Fruit fly (Drosophila melanogaster) whole organism, prepupa: ENCODE results near the gene Ir93a.

Source experiments
- Blimp-1 ChIP-seq: fragments of 200-800 bp; sonication (Bioruptor generic); optimal IDR thresholded peaks from 3 replicates; lab custom pipeline; 2017; ENCODE audit warnings: missing biosample characterization, missing genetic modification characterization, mild to moderate bottlenecking, moderate library complexity, missing genetic modification reagents
- CG11762 ChIP-seq: fragments of 200-800 bp; sonication (Bioruptor generic); optimal IDR thresholded peaks from 3 replicates; lab custom pipeline; 2016; ENCODE audit warnings: missing biosample characterization, missing genetic modification characterization; ENCODE audit not compliant: insufficient read depth
- CG11902 ChIP-seq: fragments of 200-800 bp; sonication (Bioruptor generic); optimal IDR thresholded peaks from 3 replicates; lab custom pipeline; 2016; ENCODE audit warnings: missing biosample characterization, missing genetic modification characterization
- CG16779 ChIP-seq: fragments of 200-800 bp; sonication (Bioruptor generic); optimal IDR thresholded peaks from 3 replicates; lab custom pipeline; 2017; ENCODE audit warnings: missing biosample characterization, mild to moderate bottlenecking, missing genetic modification characterization
- CG3032 ChIP-seq: fragments of 200-800 bp; optimal IDR thresholded peaks from 2 replicates; lab custom pipeline; 2019; ENCODE audit warnings: missing biosample characterization, mild to moderate bottlenecking, missing genetic modification characterization, moderate library complexity
- CG31627 ChIP-seq: fragments of 200-800 bp; sonication (Bioruptor generic); optimal IDR thresholded peaks from 3 replicates; lab custom pipeline; 2016; ENCODE audit warnings: missing biosample characterization, missing genetic modification characterization
- CG32006 ChIP-seq: fragments of 200-800 bp; sonication (Bioruptor generic); optimal IDR thresholded peaks from 3 replicates; lab custom pipeline; 2017; ENCODE audit warnings: missing biosample characterization, mild to moderate bottlenecking, missing genetic modification characterization
- CG6792 ChIP-seq: fragments of 200-800 bp; sonication (Bioruptor generic); optimal IDR thresholded peaks from 3 replicates; lab custom pipeline; 2016; ENCODE audit warnings: missing biosample characterization, missing genetic modification characterization
- CG6808 ChIP-seq: fragments of 200-800 bp; sonication (Bioruptor generic); optimal IDR thresholded peaks from 3 replicates; lab custom pipeline; 2017; ENCODE audit warnings: missing biosample characterization, missing genetic modification characterization, mild to moderate bottlenecking, moderate library complexity, missing genetic modification reagents
- CG8119 ChIP-seq: fragments of 200-800 bp; sonication (Bioruptor generic); IDR thresholded peaks from 3 replicates; pipeline ENCODE4 v1.3.6; 2022; ENCODE audit warnings: missing biosample characterization, missing genetic modification characterization
- CG8319 ChIP-seq: fragments of 200-800 bp; sonication (Bioruptor generic); optimal IDR thresholded peaks from 3 replicates; lab custom pipeline; 2016; ENCODE audit warnings: missing biosample characterization, missing genetic modification characterization
- Eip75B ChIP-seq: fragments of 200-800 bp; sonication (Bioruptor generic); optimal IDR thresholded peaks from 3 replicates; lab custom pipeline; 2016; ENCODE audit warnings: missing biosample characterization, missing genetic modification characterization
- Eip78C ChIP-seq: fragments of 200-800 bp; sonication (Bioruptor generic); peaks from one replicate; lab custom pipeline; 2016; ENCODE audit warnings: missing biosample characterization, missing genetic modification characterization
- Eip93F ChIP-seq: fragments of 200-800 bp; sonication (Bioruptor generic); optimal IDR thresholded peaks from 2 replicates; lab custom pipeline; 2016; ENCODE audit warnings: missing biosample characterization, mild to moderate bottlenecking, missing genetic modification characterization
- Ets96B ChIP-seq: fragments of 200-800 bp; optimal IDR thresholded peaks from 2 replicates; lab custom pipeline; 2019; ENCODE audit warnings: missing biosample characterization, mild to moderate bottlenecking, missing genetic modification characterization, moderate library complexity
- Hr4 ChIP-seq: fragments of 200-800 bp; sonication (Bioruptor generic); optimal IDR thresholded peaks from 3 replicates; lab custom pipeline; 2016; ENCODE audit warnings: missing biosample characterization, missing genetic modification characterization
- Met ChIP-seq: fragments of 200-800 bp; sonication (Bioruptor generic); optimal IDR thresholded peaks from 3 replicates; lab custom pipeline; 2016; ENCODE audit warnings: missing biosample characterization, missing genetic modification characterization
- Smox ChIP-seq: fragments of 200-800 bp; sonication (Bioruptor generic); optimal IDR thresholded peaks from 3 replicates; lab custom pipeline; 2016; ENCODE audit warnings: missing biosample characterization, missing genetic modification characterization
- achi ChIP-seq: fragments of 200-800 bp; sonication (Bioruptor generic); optimal IDR thresholded peaks from 3 replicates; lab custom pipeline; 2016; ENCODE audit warnings: missing biosample characterization, missing genetic modification characterization
- acj6 ChIP-seq: fragments of 200-800 bp; sonication (Bioruptor generic); optimal IDR thresholded peaks from 3 replicates; lab custom pipeline; 2016; ENCODE audit warnings: missing biosample characterization, missing genetic modification characterization
- cyc ChIP-seq: fragments of 200-800 bp; sonication (Bioruptor generic); optimal IDR thresholded peaks from 3 replicates; lab custom pipeline; 2016; ENCODE audit warnings: missing biosample characterization, missing genetic modification characterization
- dac ChIP-seq: fragments of 200-800 bp; sonication (Bioruptor generic); optimal IDR thresholded peaks from 2 replicates; lab custom pipeline; 2017; ENCODE audit warnings: missing biosample characterization, mild to moderate bottlenecking, missing genetic modification characterization
- eg ChIP-seq: fragments of 200-800 bp; sonication (Bioruptor generic); IDR thresholded peaks from 3 replicates; pipeline ENCODE4 v1.3.6; 2022; ENCODE audit warnings: missing biosample characterization, missing genetic modification characterization
- esn ChIP-seq: fragments of 200-800 bp; sonication (Bioruptor generic); optimal IDR thresholded peaks from 2 replicates; lab custom pipeline; 2016; ENCODE audit warnings: missing biosample characterization, mild to moderate bottlenecking, missing genetic modification characterization, moderate library complexity
- fd85E ChIP-seq: fragments of 200-800 bp; sonication (Bioruptor generic); optimal IDR thresholded peaks from 3 replicates; lab custom pipeline; 2016; ENCODE audit warnings: missing biosample characterization, missing genetic modification characterization
- fkh ChIP-seq: fragments of 200-800 bp; sonication (Bioruptor generic); optimal IDR thresholded peaks from 3 replicates; lab custom pipeline; 2017; ENCODE audit warnings: missing biosample characterization, mild to moderate bottlenecking, missing genetic modification characterization, moderate library complexity
- lz ChIP-seq: fragments of 200-800 bp; sonication (Bioruptor generic); optimal IDR thresholded peaks from 3 replicates; lab custom pipeline; 2016; ENCODE audit warnings: missing biosample characterization, missing genetic modification characterization
- pdm3 ChIP-seq: fragments of 200-800 bp; sonication (Bioruptor generic); optimal IDR thresholded peaks from 3 replicates; lab custom pipeline; 2016; ENCODE audit warnings: missing biosample characterization, missing genetic modification characterization
- spab ChIP-seq: fragments of 200-800 bp; sonication (Bioruptor generic); optimal IDR thresholded peaks from 2 replicates; lab custom pipeline; 2017; ENCODE audit warnings: missing biosample characterization, mild to moderate bottlenecking, missing genetic modification characterization, missing genetic modification reagents
- ss ChIP-seq, 2 experiments: fragments of 200-800 bp; sonication (Bioruptor generic); optimal IDR thresholded peaks; 2 replicates in 1 of 2; 3 replicates in 1 of 2; lab custom pipeline; 2017 to 2018; ENCODE audit warnings: mild to moderate bottlenecking in 2 of 2, missing biosample characterization in 2 of 2, missing genetic modification characterization in 2 of 2, moderate library complexity in 1 of 2
- topi ChIP-seq: fragments of 200-800 bp; sonication (Bioruptor generic); optimal IDR thresholded peaks from 3 replicates; lab custom pipeline; 2016; ENCODE audit warnings: missing biosample characterization, missing genetic modification characterization
- vri ChIP-seq: fragments of 200-800 bp; sonication (Bioruptor generic); optimal IDR thresholded peaks from 3 replicates; lab custom pipeline; 2016; ENCODE audit warnings: missing biosample characterization, mild to moderate bottlenecking, missing genetic modification characterization

The Ir93a gene

DNA sequence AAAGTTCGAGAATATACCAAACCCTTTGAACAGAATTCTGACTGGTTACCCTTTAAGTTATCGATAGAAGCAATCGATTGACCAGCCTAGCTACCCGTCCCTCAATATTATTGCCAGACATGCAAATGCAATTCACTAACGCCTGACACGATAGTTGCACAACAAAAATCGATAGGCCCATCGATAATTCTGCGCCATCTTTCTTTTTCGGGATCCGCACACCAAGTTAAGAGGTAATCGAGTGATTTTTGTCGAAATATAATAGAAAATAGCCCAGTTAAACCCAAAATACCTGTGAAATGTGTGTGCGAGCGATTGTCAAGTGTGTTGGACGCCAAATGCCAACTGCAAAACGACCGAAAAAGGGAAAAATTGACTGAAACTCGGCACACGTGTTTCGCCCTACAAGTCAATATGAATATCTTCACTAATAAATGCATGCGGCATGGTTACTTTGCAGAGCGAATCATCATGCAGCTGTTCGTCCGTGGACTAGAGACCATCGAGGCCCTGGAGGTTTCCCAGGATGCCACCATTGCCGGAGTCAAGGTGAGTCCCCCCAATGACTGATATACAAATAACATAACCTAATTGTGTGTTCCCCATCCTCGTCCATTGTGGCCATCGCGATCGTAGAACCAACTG, 9.2 kb downstream of the Ir93a start, which contains the start of gene RpS30:
Gene RpS30, plus strand, starts transcription at position 122 of the 645 bp plus-strand sequence.
- TF ChIP-seq CG11762 (GFP tag; lab: Kevin White, UChicago) (no peak), Eip78C (peak; percentile 18), Smox (peak; percentile 0), CG31627 (GFP tag; lab: Kevin White, UChicago) (peak; percentile 11), CG3032 (tag; lab: Kevin White, UChicago) (peak; percentile 30), lz (peak; percentile 44), topi (GFP tag; lab: Kevin White, UChicago) (no peak), esn (GFP tag; lab: Kevin White, UChicago) (peak; percentile 43)

DNA sequence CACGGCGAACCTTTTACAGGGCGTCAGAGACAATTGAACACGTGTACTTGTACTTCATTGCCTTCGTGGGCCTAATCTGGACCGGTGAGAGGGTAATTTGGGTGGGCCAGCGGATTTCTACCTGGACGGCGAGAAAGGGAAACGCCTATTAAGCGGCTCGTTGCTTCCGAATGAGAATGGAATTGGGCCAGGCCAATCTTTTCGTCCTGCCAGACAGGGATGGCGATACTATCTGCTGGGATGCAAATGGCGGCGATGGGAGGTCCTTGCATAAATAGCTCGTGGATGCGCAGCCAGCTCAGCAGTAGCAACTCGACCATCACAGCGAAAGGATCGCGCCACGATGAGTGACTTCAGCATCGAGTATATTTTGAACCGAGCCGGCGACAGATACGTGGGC, 13.0 kb downstream of the Ir93a start, which contains the start of gene CG15696:
Gene CG15696, plus strand, starts transcription at position 301 of the 400 bp plus-strand sequence.
- TF ChIP-seq CG11902 (GFP tag; lab: Kevin White, UChicago) (no peak), CG8319 (no peak), CG11762 (GFP tag; lab: Kevin White, UChicago) (no peak), CG16779 (tag; lab: Kevin White, UChicago) (no peak), vri (no peak), fkh (GFP tag; lab: Kevin White, UChicago) (no peak), Blimp-1 (no peak), Hr4 (no peak), CG6808 (GFP tag; lab: Kevin White, UChicago) (no peak), esn (GFP tag; lab: Kevin White, UChicago) (no peak), ss (GFP tag; optimal IDR thresholded peaks at IDR 0.05; lab: Kevin White, UChicago) (no peak), CG32006 (GFP tag; lab: Kevin White, UChicago) (no peak), pdm3 (no peak)

- TF ChIP-seq eg (GFP tag; lab: Robert Waterston, UW), result no peak
- no peak for TF ChIP-seq CG11762 (GFP tag; lab: Kevin White, UChicago)
- no peak for TF ChIP-seq CG32006 (GFP tag; lab: Kevin White, UChicago)
- no peak for TF ChIP-seq CG11902 (GFP tag; lab: Kevin White, UChicago)
- no peak for TF ChIP-seq fd85E (GFP tag; lab: Kevin White, UChicago)
- TF ChIP-seq spab (GFP tag; lab: Kevin White, UChicago), result no peak
- no peak for TF ChIP-seq Hr4
- TF ChIP-seq Blimp-1, result no peak
Measured at dm6 chr3R:20846316-20846715, 13.4 kb downstream of the Ir93a start.

dm6 chr3R:20845493-20845892, 14.3 kb downstream of the Ir93a start:
- TF ChIP-seq Eip93F (GFP tag; lab: Kevin White, UChicago), result no peak
- TF ChIP-seq CG3032 (tag; lab: Kevin White, UChicago), result no peak
- no peak for TF ChIP-seq Met (GFP tag; lab: Kevin White, UChicago)
- no peak for TF ChIP-seq Ets96B (tag; lab: Kevin White, UChicago)
- TF ChIP-seq CG6808 (GFP tag; lab: Kevin White, UChicago), result no peak
- no peak for TF ChIP-seq Blimp-1
- no peak for TF ChIP-seq spab (GFP tag; lab: Kevin White, UChicago)
- no peak for TF ChIP-seq CG11762 (GFP tag; lab: Kevin White, UChicago)
- TF ChIP-seq CG8319, result no peak
- TF ChIP-seq CG6792 (GFP tag; lab: Kevin White, UChicago), result no peak
- TF ChIP-seq achi (GFP tag; lab: Kevin White, UChicago), result no peak
- no peak for TF ChIP-seq pdm3

- no peak for TF ChIP-seq cyc (GFP tag; lab: Kevin White, UChicago)
- TF ChIP-seq Ets96B (tag; lab: Kevin White, UChicago), result no peak
- no peak for TF ChIP-seq CG8119 (GFP tag; lab: Robert Waterston, UW)
- no peak for TF ChIP-seq topi (GFP tag; lab: Kevin White, UChicago)
- TF ChIP-seq dac (GFP tag; lab: Kevin White, UChicago), result no peak
- TF ChIP-seq acj6 (GFP tag; lab: Kevin White, UChicago), result no peak
- no peak for TF ChIP-seq Eip75B (GFP tag; lab: Kevin White, UChicago)
- TF ChIP-seq vri, result no peak
Measured at dm6 chr3R:20841840-20842239, 17.9 kb downstream of the Ir93a start, which contains the start of gene CG15695. TSS of gene CG15695 (plus strand) at chr3R:20842140.
